Worm (Caenorhabditis elegans) whole organism, L1 larva: ENCODE measurements around the gene ram-2.

Experiments used
- Y116A8C.19 ChIP-seq: sonication (generic microtip); optimal IDR thresholded peaks from 2 replicates; lab custom pipeline; 2016; ENCODE audit warnings: missing compliant biosample characterization, missing genetic modification characterization, borderline replicate concordance
- ama-1 ChIP-seq: fragments of 150-350 bp; optimal IDR thresholded peaks from 2 replicates; lab custom pipeline; 2014
- elt-2 ChIP-seq: sonication (generic microtip); optimal IDR thresholded peaks from 2 replicates; lab custom pipeline; 2016; ENCODE audit warnings: missing genetic modification characterization, mild to moderate bottlenecking, inconsistent platforms, missing compliant biosample characterization, missing genetic modification reagents
- fkh-10 ChIP-seq: sonication (generic microtip); optimal IDR thresholded peaks from 2 replicates; lab custom pipeline; 2017; ENCODE audit warnings: missing biosample characterization, missing genetic modification reagents, missing genetic modification characterization
- isw-1 ChIP-seq: fragments of 200-800 bp; sonication (Bioruptor generic); IDR thresholded peaks from 2 replicates; pipeline ENCODE4 v1.3.6; 2022; ENCODE audit warnings: missing genetic modification characterization, missing compliant biosample characterization
- lin-39 ChIP-seq: fragments of 150-350 bp; optimal IDR thresholded peaks from 2 replicates; lab custom pipeline; 2014; ENCODE audit warnings: missing biosample characterization, missing genetic modification reagents, missing genetic modification characterization
- nhr-71 ChIP-seq: sonication (generic microtip); optimal IDR thresholded peaks from 2 replicates; lab custom pipeline; 2016; ENCODE audit warnings: mild to moderate bottlenecking, missing genetic modification characterization, moderate library complexity, missing compliant biosample characterization
- nhr-90 ChIP-seq: sonication (generic microtip); optimal IDR thresholded peaks from 2 replicates; lab custom pipeline; 2016; ENCODE audit warnings: mild to moderate bottlenecking, missing genetic modification characterization, missing compliant biosample characterization; ENCODE audit not compliant: poor library complexity
- snpc-4 ChIP-seq: fragments of 150-350 bp; optimal IDR thresholded peaks from 2 replicates; lab custom pipeline; 2014; ENCODE audit warnings: missing biosample characterization, missing genetic modification characterization
- vab-15 ChIP-seq: sonication (generic microtip); optimal IDR thresholded peaks from 2 replicates; lab custom pipeline; 2017; ENCODE audit warnings: missing genotype, mild to moderate bottlenecking, missing genetic modification characterization, missing compliant biosample characterization

DNA sequence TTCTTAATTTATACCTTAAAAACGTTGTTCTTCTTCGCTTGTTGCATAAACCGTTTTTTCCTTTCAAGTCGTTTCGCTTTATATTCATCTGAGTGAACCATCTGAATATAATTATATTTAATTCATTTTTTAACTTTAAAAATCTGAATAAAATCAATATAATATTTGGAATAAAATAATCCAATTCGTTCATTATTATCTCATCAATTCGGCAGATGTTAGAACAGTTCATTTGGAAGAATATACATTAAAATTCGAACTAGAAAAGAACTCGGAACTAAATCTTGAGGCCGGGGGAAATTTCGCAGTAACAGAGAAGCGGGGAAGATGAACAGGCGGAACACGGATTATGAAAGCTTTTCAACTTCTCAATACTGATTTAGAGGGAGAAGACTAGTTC, 32.2 kb upstream of the ram-2 start, which contains the start of gene F33A8.4:
- TF ChIP-seq ama-1 (no peak), elt-2 (tag; lab: Kevin White, UChicago) (no peak), snpc-4 (no peak), isw-1 (GFP tag; lab: Robert Waterston, UW) (no peak), Y116A8C.19 (tag; lab: Kevin White, UChicago) (no peak), vab-15 (no peak), nhr-90 (tag; lab: Kevin White, UChicago) (no peak), fkh-10 (GFP tag; lab: Kevin White, UChicago) (no peak), lin-39 (tag; lab: Kevin White, UChicago) (no peak), nhr-71 (tag; lab: Kevin White, UChicago) (no peak)
